Fruit fly (Drosophila melanogaster): Measurements from ENCODE around the gene CG4025.

- no peak for TF ChIP-seq Sox15 (GFP tag; optimal IDR thresholded peaks at IDR 0.05)
- TF ChIP-seq CG6792 (GFP tag; optimal IDR thresholded peaks at IDR 0.05), result no peak
- no peak for TF ChIP-seq Met (GFP tag; optimal IDR thresholded peaks at IDR 0.05)
- no peak for TF ChIP-seq topi (GFP tag; optimal IDR thresholded peaks at IDR 0.05)
- no peak for TF ChIP-seq Ets96B (tag; optimal IDR thresholded peaks at IDR 0.05)
- no peak for TF ChIP-seq CG7368 (GFP tag; optimal IDR thresholded peaks at IDR 0.05)
- TF ChIP-seq net (GFP tag; optimal IDR thresholded peaks at IDR 0.05), result no peak
- no peak for TF ChIP-seq CG31627 (GFP tag; optimal IDR thresholded peaks at IDR 0.05)
- TF ChIP-seq CG10631 (GFP tag; optimal IDR thresholded peaks at IDR 0.05), result no peak
- TF ChIP-seq OdsH (GFP tag; optimal IDR thresholded peaks at IDR 0.05), result no peak
- no peak for TF ChIP-seq CG10669 (GFP tag; optimal IDR thresholded peaks at IDR 0.05)
- no peak for TF ChIP-seq CG11294 (GFP tag; IDR thresholded peaks at IDR 0.05)
- TF ChIP-seq CG4318 (GFP tag; optimal IDR thresholded peaks at IDR 0.05), result no peak
- no peak for TF ChIP-seq CG6163 (GFP tag; IDR thresholded peaks at IDR 0.05)
Observed at dm6 chrX:2068292-2068691, 8.5 kb upstream of the CG4025 start, which contains the start of gene CG4194.
